Fruit fly (Drosophila melanogaster): Measurements from ENCODE around the gene Gba1b.

Gene Gba1b

DNA sequence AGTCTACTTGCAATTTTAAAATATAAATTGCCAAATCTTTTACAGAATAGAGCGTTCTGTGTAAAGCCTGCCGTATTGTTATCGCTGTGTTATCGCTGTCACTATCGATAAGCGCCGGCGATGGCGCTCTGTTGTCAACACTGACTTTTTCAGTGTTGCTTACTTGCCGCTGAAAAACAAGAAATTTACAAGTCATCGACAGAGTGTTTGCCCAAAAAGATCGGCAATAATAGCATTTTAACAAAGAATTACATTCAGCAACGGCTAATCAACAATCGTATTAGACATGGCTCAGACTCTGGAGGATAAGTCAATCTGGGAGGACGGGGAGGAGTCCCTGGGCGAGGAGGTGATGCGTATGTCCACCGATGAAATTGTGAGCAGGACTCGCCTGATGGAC, 48.1 kb downstream of the Gba1b start, which contains the start of the genes RanBP3 and Rpt5 (continued):
- TF ChIP-seq al (GFP tag; IDR thresholded peaks at IDR 0.05), result peak; percentile 37; the same call in 1 of the 2 replicates
- TF ChIP-seq CG5245 (GFP tag; optimal IDR thresholded peaks at IDR 0.05), result peak; percentile 7
- peak; percentile 65 for TF ChIP-seq B-H2 (GFP tag; optimal IDR thresholded peaks at IDR 0.05)
- peak; percentile 84 for TF ChIP-seq CG2120 (GFP tag; optimal IDR thresholded peaks at IDR 0.05)
- TF ChIP-seq kay (GFP tag; optimal IDR thresholded peaks at IDR 0.05), result peak; percentile 42
- TF ChIP-seq tin (GFP tag; optimal IDR thresholded peaks at IDR 0.05), result peak; percentile 67
- peak; percentile 47 for TF ChIP-seq Adf1 (GFP tag; IDR thresholded peaks at IDR 0.05)
- TF ChIP-seq CG34422 (GFP tag; IDR thresholded peaks at IDR 0.05), result peak; percentile 66; the same call in 2 of the 3 replicates
- no peak for TF ChIP-seq prd (optimal IDR thresholded peaks at IDR 0.05)
- TF ChIP-seq prd (GFP tag; IDR thresholded peaks at IDR 0.05), result peak; percentile 48; the same call in 2 of the 3 replicates
- peak; percentile 72 for TF ChIP-seq zfh2 (GFP tag; optimal IDR thresholded peaks at IDR 0.05)
- peak; percentile 9 for TF ChIP-seq Mes4 (GFP tag; optimal IDR thresholded peaks at IDR 0.05)
- peak; percentile 80 for TF ChIP-seq CG11456 (GFP tag; IDR thresholded peaks at IDR 0.05)
- TF ChIP-seq CG10147 (GFP tag; optimal IDR thresholded peaks at IDR 0.05), result peak; percentile 10
- TF ChIP-seq CG6683 (GFP tag; optimal IDR thresholded peaks at IDR 0.05), result peak; percentile 33
- no peak for TF ChIP-seq CG14050 (GFP tag; IDR thresholded peaks at IDR 0.05)
- peak; percentile 69 for TF ChIP-seq CG17186 (GFP tag; optimal IDR thresholded peaks at IDR 0.05)
